Worm (Caenorhabditis elegans) whole organism, late embryonic: ENCODE measurements around the gene T22C8.1.

ENCODE experiments used
- C08G9.2 ChIP-seq: sonication (generic microtip); optimal IDR thresholded peaks from 2 replicates; lab custom pipeline; 2016; ENCODE audit warnings: mild to moderate bottlenecking, missing genetic modification characterization, moderate library complexity, missing compliant biosample characterization
- K02D7.2 ChIP-seq: sonication (generic microtip); optimal IDR thresholded peaks from 2 replicates; lab custom pipeline; 2017; ENCODE audit warnings: mild to moderate bottlenecking, missing genetic modification characterization, missing compliant biosample characterization
- Y22D7AL.16 ChIP-seq: sonication (generic microtip); optimal IDR thresholded peaks from 2 replicates; lab custom pipeline; 2016; ENCODE audit warnings: missing genetic modification characterization, missing compliant biosample characterization
- ahr-1 ChIP-seq: sonication (generic microtip); optimal IDR thresholded peaks from 2 replicates; lab custom pipeline; 2016; ENCODE audit warnings: missing genetic modification characterization, missing compliant biosample characterization
- ceh-14 ChIP-seq: sonication (generic microtip); optimal IDR thresholded peaks from 2 replicates; lab custom pipeline; 2016; ENCODE audit warnings: missing genotype, missing genetic modification characterization, missing compliant biosample characterization
- ceh-19 ChIP-seq: fragments of 200-800 bp; sonication (Bioruptor generic); optimal IDR thresholded peaks from 2 replicates; lab custom pipeline; 2018; ENCODE audit warnings: mild to moderate bottlenecking, missing genetic modification characterization, missing compliant biosample characterization
- ceh-45 ChIP-seq: fragments of 200-800 bp; sonication (Bioruptor generic); IDR thresholded peaks from 2 replicates; pipeline ENCODE4 v1.3.6; 2022; ENCODE audit warnings: missing genetic modification reagents, missing genetic modification characterization, missing compliant biosample characterization
- ceh-48 ChIP-seq: sonication (generic microtip); optimal IDR thresholded peaks from 2 replicates; lab custom pipeline; 2016; ENCODE audit warnings: missing genetic modification characterization, inconsistent platforms, missing compliant biosample characterization
- ceh-9 ChIP-seq: sonication (generic microtip); optimal IDR thresholded peaks from 2 replicates; lab custom pipeline; 2016; ENCODE audit warnings: mild to moderate bottlenecking, missing genetic modification characterization, inconsistent platforms, missing compliant biosample characterization
- che-1 ChIP-seq: sonication (generic microtip); optimal IDR thresholded peaks from 2 replicates; lab custom pipeline; 2016; ENCODE audit warnings: mild to moderate bottlenecking, missing genetic modification characterization, missing compliant biosample characterization
- dmd-4 ChIP-seq: sonication (generic microtip); optimal IDR thresholded peaks from 2 replicates; lab custom pipeline; 2016; ENCODE audit warnings: borderline replicate concordance, missing genetic modification characterization, missing compliant biosample characterization
- dve-1 ChIP-seq: sonication (generic microtip); optimal IDR thresholded peaks from 2 replicates; lab custom pipeline; 2017; ENCODE audit warnings: antibody characterized with exemption, mild to moderate bottlenecking, missing genetic modification characterization, missing compliant biosample characterization
- elt-2 ChIP-seq: sonication (generic microtip); optimal IDR thresholded peaks from 2 replicates; lab custom pipeline; 2016; ENCODE audit warnings: missing genetic modification reagents, missing genetic modification characterization, missing compliant biosample characterization
- fax-1 ChIP-seq: sonication (generic microtip); optimal IDR thresholded peaks from 2 replicates; lab custom pipeline; 2016; ENCODE audit warnings: missing genotype, missing genetic modification characterization, missing compliant biosample characterization
- fkh-10 ChIP-seq: fragments of 150-350 bp; optimal IDR thresholded peaks from 2 replicates; lab custom pipeline; 2014; ENCODE audit warnings: missing biosample characterization, missing genetic modification reagents, missing genetic modification characterization
- fkh-6 ChIP-seq: sonication (generic microtip); optimal IDR thresholded peaks from 2 replicates; lab custom pipeline; 2016; ENCODE audit warnings: missing genetic modification characterization, missing compliant biosample characterization
- hlh-13 ChIP-seq: fragments of 200-800 bp; sonication (Bioruptor generic); optimal IDR thresholded peaks from 2 replicates; lab custom pipeline; 2018; ENCODE audit warnings: mild to moderate bottlenecking, missing genetic modification characterization, missing compliant biosample characterization
- hlh-8 ChIP-seq: sonication (generic microtip); optimal IDR thresholded peaks from 2 replicates; lab custom pipeline; 2016; ENCODE audit warnings: missing genotype, missing genetic modification characterization, missing compliant biosample characterization
- lim-6 ChIP-seq: sonication (generic microtip); optimal IDR thresholded peaks from 2 replicates; lab custom pipeline; 2016; ENCODE audit warnings: missing genetic modification characterization, missing compliant biosample characterization
- lin-11 ChIP-seq: fragments of 200-800 bp; sonication (Bioruptor generic); optimal IDR thresholded peaks from 2 replicates; lab custom pipeline; 2018; ENCODE audit warnings: mild to moderate bottlenecking, missing genetic modification characterization, missing compliant biosample characterization
- madf-2 ChIP-seq: sonication (generic microtip); optimal IDR thresholded peaks from 2 replicates; lab custom pipeline; 2017; ENCODE audit warnings: missing genetic modification characterization, missing compliant biosample characterization
- nfya-1 ChIP-seq: sonication (generic microtip); optimal IDR thresholded peaks from 2 replicates; lab custom pipeline; 2017; ENCODE audit warnings: missing genetic modification characterization, mild to moderate bottlenecking, missing compliant biosample characterization, antibody characterized with exemption, moderate library complexity
- nhr-232 ChIP-seq: sonication (generic microtip); optimal IDR thresholded peaks from 2 replicates; lab custom pipeline; 2016; ENCODE audit warnings: missing genetic modification characterization, missing compliant biosample characterization
- odd-2 ChIP-seq: sonication (generic microtip); optimal IDR thresholded peaks from 2 replicates; lab custom pipeline; 2017; ENCODE audit warnings: antibody characterized with exemption, mild to moderate bottlenecking, missing genetic modification characterization, missing compliant biosample characterization
- pag-3 ChIP-seq: sonication (generic microtip); optimal IDR thresholded peaks from 2 replicates; lab custom pipeline; 2016; ENCODE audit warnings: missing compliant biosample characterization, missing genetic modification characterization, borderline replicate concordance
- pha-2 ChIP-seq: sonication (generic microtip); optimal IDR thresholded peaks from 2 replicates; lab custom pipeline; 2017; ENCODE audit warnings: mild to moderate bottlenecking, missing genetic modification characterization, missing compliant biosample characterization
- pha-4 ChIP-seq: fragments of 150-350 bp; optimal IDR thresholded peaks from 2 replicates; lab custom pipeline; 2018; ENCODE audit warnings: missing biosample characterization, missing genetic modification reagents, missing genetic modification characterization
- sox-2 ChIP-seq: fragments of 200-800 bp; sonication (Bioruptor generic); IDR thresholded peaks from 2 replicates; pipeline ENCODE4 v1.3.6; 2022; ENCODE audit warnings: missing genetic modification reagents, missing genetic modification characterization, missing compliant biosample characterization
- tbx-2 ChIP-seq: sonication (generic microtip); optimal IDR thresholded peaks from 2 replicates; lab custom pipeline; 2016; ENCODE audit warnings: missing genetic modification characterization, missing compliant biosample characterization
- tbx-7 ChIP-seq: sonication (generic microtip); optimal IDR thresholded peaks from 2 replicates; lab custom pipeline; 2016; ENCODE audit warnings: missing genotype, missing genetic modification characterization, missing compliant biosample characterization
- ttx-3 ChIP-seq: sonication (generic microtip); optimal IDR thresholded peaks from 2 replicates; lab custom pipeline; 2016; ENCODE audit warnings: missing genetic modification reagents, missing genetic modification characterization, missing compliant biosample characterization
- unc-42 ChIP-seq: sonication (generic microtip); optimal IDR thresholded peaks from 2 replicates; lab custom pipeline; 2016; ENCODE audit warnings: missing genotype, missing genetic modification characterization, missing compliant biosample characterization
- unc-86 ChIP-seq: sonication (generic microtip); optimal IDR thresholded peaks from 2 replicates; lab custom pipeline; 2016; ENCODE audit warnings: missing genetic modification characterization, missing compliant biosample characterization
- zip-5 ChIP-seq: sonication (generic microtip); optimal IDR thresholded peaks from 2 replicates; lab custom pipeline; 2016; ENCODE audit warnings: missing genetic modification characterization, missing compliant biosample characterization

The T22C8.1 gene

ce11 chrII:8606549-8606948 is 6.0 kb upstream of the T22C8.1 start, which contains the start of gene F28C6.8:
TSS of gene F28C6.8 (plus strand) at chrII:8606849.
- TF ChIP-seq ceh-48 (tag; lab: Kevin White, UChicago) (no peak), ahr-1 (tag; lab: Kevin White, UChicago) (no peak), tbx-7 (tag; lab: Kevin White, UChicago) (no peak), pha-4 (tag; lab: Kevin White, UChicago) (no peak), pag-3 (tag; lab: Kevin White, UChicago) (no peak), hlh-13 (GFP tag; lab: Kevin White, UChicago) (no peak), madf-2 (tag; lab: Kevin White, UChicago) (no peak), che-1 (tag; lab: Kevin White, UChicago) (no peak), elt-2 (tag; lab: Kevin White, UChicago) (no peak), sox-2 (GFP tag; lab: Robert Waterston, UW) (no peak), pha-2 (tag; lab: Kevin White, UChicago) (no peak), unc-42 (tag; lab: Kevin White, UChicago) (no peak), lim-6 (tag; lab: Kevin White, UChicago) (no peak), ttx-3 (tag; lab: Kevin White, UChicago) (no peak), lin-11 (tag; lab: Kevin White, UChicago) (no peak), Y22D7AL.16 (tag; lab: Kevin White, UChicago) (no peak)

DNA sequence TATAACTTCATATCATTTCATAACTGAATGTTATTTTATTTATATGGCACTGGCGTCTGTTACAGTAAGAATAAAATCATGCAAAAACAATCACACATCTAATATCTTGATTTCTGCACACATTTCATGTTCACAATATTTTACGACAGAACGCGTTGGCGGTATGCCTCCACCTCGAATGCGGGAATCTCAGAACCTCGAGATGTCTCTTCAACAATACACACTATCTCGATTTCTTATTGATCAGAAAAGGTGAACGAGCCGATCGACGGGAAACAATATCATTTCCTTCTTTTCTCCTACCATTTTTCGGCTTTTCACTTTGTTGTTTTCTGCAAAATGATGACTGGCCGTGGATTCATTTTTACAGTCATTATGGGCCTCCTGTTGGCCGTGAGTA is 4.9 kb upstream of the T22C8.1 start, which contains the start of gene F28C6.10:
Gene F28C6.10, plus strand, starts transcription at position 301 of the 400 bp plus-strand sequence.
- TF ChIP-seq dve-1 (tag; lab: Kevin White, UChicago): no peak
- no peak for TF ChIP-seq ceh-45 (GFP tag; lab: Robert Waterston, UW)
- TF ChIP-seq nfya-1 (tag; lab: Kevin White, UChicago): no peak
- TF ChIP-seq odd-2 (tag; lab: Kevin White, UChicago): no peak
- no peak for TF ChIP-seq unc-42 (tag; lab: Kevin White, UChicago)
- TF ChIP-seq ceh-48 (tag; lab: Kevin White, UChicago): no peak
- no peak for TF ChIP-seq nhr-232 (tag; lab: Kevin White, UChicago)
- TF ChIP-seq lim-6 (tag; lab: Kevin White, UChicago): no peak
- no peak for TF ChIP-seq fkh-10
- no peak for TF ChIP-seq ceh-19 (GFP tag; lab: Kevin White, UChicago)
- no peak for TF ChIP-seq pha-4 (tag; lab: Kevin White, UChicago)
- TF ChIP-seq tbx-2 (tag; lab: Kevin White, UChicago): no peak
- no peak for TF ChIP-seq ttx-3 (tag; lab: Kevin White, UChicago)
- TF ChIP-seq dmd-4 (tag; lab: Kevin White, UChicago): no peak
- no peak for TF ChIP-seq hlh-8 (tag; lab: Kevin White, UChicago)
- TF ChIP-seq fax-1 (tag; lab: Kevin White, UChicago): no peak
- no peak for TF ChIP-seq ceh-9 (tag; lab: Kevin White, UChicago)

- TF ChIP-seq pha-2 (tag; lab: Kevin White, UChicago) (no peak), ttx-3 (tag; lab: Kevin White, UChicago) (no peak), C08G9.2 (tag; lab: Kevin White, UChicago) (no peak), K02D7.2 (no peak), lin-11 (tag; lab: Kevin White, UChicago) (no peak), unc-86 (tag; lab: Kevin White, UChicago) (no peak), pag-3 (tag; lab: Kevin White, UChicago) (no peak), sox-2 (GFP tag; lab: Robert Waterston, UW) (no peak)
Observed at ce11 chrII:8610085-8610484, 2.5 kb upstream of the T22C8.1 start, which contains the start of gene F28C6.9. TSS of gene F28C6.9 (minus strand) at chrII:8610185.

ce11 chrII:8610585-8610984 is 2.0 kb upstream of the T22C8.1 start:
- TF ChIP-seq tbx-2 (tag; lab: Kevin White, UChicago): no peak
- TF ChIP-seq K02D7.2: no peak
- TF ChIP-seq fkh-6: no peak
- TF ChIP-seq sox-2 (GFP tag; lab: Robert Waterston, UW): no peak
- no peak for TF ChIP-seq C08G9.2 (tag; lab: Kevin White, UChicago)
- no peak for TF ChIP-seq ttx-3 (tag; lab: Kevin White, UChicago)
- no peak for TF ChIP-seq zip-5 (tag; lab: Kevin White, UChicago)
- no peak for TF ChIP-seq ceh-14 (tag; lab: Kevin White, UChicago)
- no peak for TF ChIP-seq fax-1 (tag; lab: Kevin White, UChicago)
- no peak for TF ChIP-seq nhr-232 (tag; lab: Kevin White, UChicago)
- TF ChIP-seq lim-6 (tag; lab: Kevin White, UChicago): no peak
